Worm (Caenorhabditis elegans) whole organism, late embryonic: ENCODE results near the gene mogs-1.

ENCODE experiments used
- C38D4.7 ChIP-seq: fragments of 200-800 bp; sonication (Bioruptor generic); optimal IDR thresholded peaks from 2 replicates; lab custom pipeline; 2018; ENCODE audit warnings: mild to moderate bottlenecking, missing genetic modification characterization, moderate library complexity, missing compliant biosample characterization
- F13H6.1 ChIP-seq: sonication (generic microtip); optimal IDR thresholded peaks from 2 replicates; lab custom pipeline; 2016; ENCODE audit warnings: missing genetic modification characterization, missing compliant biosample characterization
- K02D7.2 ChIP-seq: sonication (generic microtip); optimal IDR thresholded peaks from 2 replicates; lab custom pipeline; 2017; ENCODE audit warnings: mild to moderate bottlenecking, missing genetic modification characterization, missing compliant biosample characterization
- T23F11.4 ChIP-seq: fragments of 200-800 bp; sonication (Bioruptor generic); optimal IDR thresholded peaks from 2 replicates; lab custom pipeline; 2018; ENCODE audit warnings: mild to moderate bottlenecking, missing genetic modification characterization, missing compliant biosample characterization
- ahr-1 ChIP-seq: sonication (generic microtip); optimal IDR thresholded peaks from 2 replicates; lab custom pipeline; 2016; ENCODE audit warnings: missing genetic modification characterization, missing compliant biosample characterization
- ama-1 ChIP-seq: fragments of 150-350 bp; optimal IDR thresholded peaks from 2 replicates; lab custom pipeline; 2014
- ceh-14 ChIP-seq: sonication (generic microtip); optimal IDR thresholded peaks from 2 replicates; lab custom pipeline; 2016; ENCODE audit warnings: missing genotype, missing genetic modification characterization, missing compliant biosample characterization
- ceh-18 ChIP-seq: sonication (generic microtip); optimal IDR thresholded peaks from 2 replicates; lab custom pipeline; 2016; ENCODE audit warnings: missing genetic modification characterization, missing compliant biosample characterization
- ceh-19 ChIP-seq: fragments of 200-800 bp; sonication (Bioruptor generic); optimal IDR thresholded peaks from 2 replicates; lab custom pipeline; 2018; ENCODE audit warnings: mild to moderate bottlenecking, missing genetic modification characterization, missing compliant biosample characterization
- ceh-2 ChIP-seq: sonication (generic microtip); optimal IDR thresholded peaks from 2 replicates; lab custom pipeline; 2016; ENCODE audit warnings: missing genotype, missing genetic modification characterization, missing compliant biosample characterization
- ceh-22 ChIP-seq: sonication (generic microtip); optimal IDR thresholded peaks from 2 replicates; lab custom pipeline; 2017; ENCODE audit warnings: missing biosample characterization, missing genetic modification characterization
- ceh-30 ChIP-seq: fragments of 150-350 bp; optimal IDR thresholded peaks from 2 replicates; lab custom pipeline; 2014; ENCODE audit warnings: missing biosample characterization, missing genetic modification characterization
- ceh-31 ChIP-seq: sonication (generic microtip); optimal IDR thresholded peaks from 2 replicates; lab custom pipeline; 2016; ENCODE audit warnings: missing genetic modification characterization, missing compliant biosample characterization
- ceh-34 ChIP-seq: sonication (generic microtip); optimal IDR thresholded peaks from 2 replicates; lab custom pipeline; 2016; ENCODE audit warnings: mild to moderate bottlenecking, missing genetic modification characterization, missing compliant biosample characterization
- ceh-6 ChIP-seq: fragments of 200-800 bp; sonication (Bioruptor generic); optimal IDR thresholded peaks from 2 replicates; lab custom pipeline; 2018; ENCODE audit warnings: mild to moderate bottlenecking, missing genetic modification characterization, missing compliant biosample characterization
- ceh-9 ChIP-seq: sonication (generic microtip); optimal IDR thresholded peaks from 2 replicates; lab custom pipeline; 2016; ENCODE audit warnings: mild to moderate bottlenecking, missing genetic modification characterization, inconsistent platforms, missing compliant biosample characterization
- che-1 ChIP-seq: sonication (generic microtip); optimal IDR thresholded peaks from 2 replicates; lab custom pipeline; 2016; ENCODE audit warnings: mild to moderate bottlenecking, missing genetic modification characterization, missing compliant biosample characterization
- dve-1 ChIP-seq: sonication (generic microtip); optimal IDR thresholded peaks from 2 replicates; lab custom pipeline; 2017; ENCODE audit warnings: antibody characterized with exemption, mild to moderate bottlenecking, missing genetic modification characterization, missing compliant biosample characterization
- elt-2 ChIP-seq: sonication (generic microtip); optimal IDR thresholded peaks from 2 replicates; lab custom pipeline; 2016; ENCODE audit warnings: missing genetic modification reagents, missing genetic modification characterization, missing compliant biosample characterization
- ets-4 ChIP-seq: sonication (generic microtip); optimal IDR thresholded peaks from 2 replicates; lab custom pipeline; 2016; ENCODE audit warnings: missing genetic modification characterization, missing compliant biosample characterization
- eyg-1 ChIP-seq: sonication (generic microtip); optimal IDR thresholded peaks from 2 replicates; lab custom pipeline; 2016; ENCODE audit warnings: missing genotype, missing genetic modification characterization, missing compliant biosample characterization
- fax-1 ChIP-seq: sonication (generic microtip); optimal IDR thresholded peaks from 2 replicates; lab custom pipeline; 2016; ENCODE audit warnings: missing genotype, missing genetic modification characterization, missing compliant biosample characterization
- fkh-10 ChIP-seq: fragments of 150-350 bp; optimal IDR thresholded peaks from 2 replicates; lab custom pipeline; 2014; ENCODE audit warnings: missing biosample characterization, missing genetic modification reagents, missing genetic modification characterization
- gmeb-2 ChIP-seq: sonication (generic microtip); optimal IDR thresholded peaks from 2 replicates; lab custom pipeline; 2016; ENCODE audit warnings: missing genetic modification characterization, inconsistent platforms, missing compliant biosample characterization
- hlh-13 ChIP-seq: fragments of 200-800 bp; sonication (Bioruptor generic); optimal IDR thresholded peaks from 2 replicates; lab custom pipeline; 2018; ENCODE audit warnings: mild to moderate bottlenecking, missing genetic modification characterization, missing compliant biosample characterization
- hlh-15 ChIP-seq: sonication (generic microtip); optimal IDR thresholded peaks from 2 replicates; lab custom pipeline; 2016; ENCODE audit warnings: missing genetic modification characterization, missing compliant biosample characterization
- hlh-8 ChIP-seq: sonication (generic microtip); optimal IDR thresholded peaks from 2 replicates; lab custom pipeline; 2016; ENCODE audit warnings: missing genotype, missing genetic modification characterization, missing compliant biosample characterization
- lin-11 ChIP-seq: fragments of 200-800 bp; sonication (Bioruptor generic); optimal IDR thresholded peaks from 2 replicates; lab custom pipeline; 2018; ENCODE audit warnings: mild to moderate bottlenecking, missing genetic modification characterization, missing compliant biosample characterization
- madf-2 ChIP-seq: sonication (generic microtip); optimal IDR thresholded peaks from 2 replicates; lab custom pipeline; 2017; ENCODE audit warnings: missing genetic modification characterization, missing compliant biosample characterization
- mec-3 ChIP-seq: sonication (generic microtip); optimal IDR thresholded peaks from 2 replicates; lab custom pipeline; 2016; ENCODE audit warnings: borderline replicate concordance, missing genetic modification characterization, missing compliant biosample characterization
- nfya-1 ChIP-seq: sonication (generic microtip); optimal IDR thresholded peaks from 2 replicates; lab custom pipeline; 2017; ENCODE audit warnings: missing genetic modification characterization, mild to moderate bottlenecking, missing compliant biosample characterization, antibody characterized with exemption, moderate library complexity
- nhr-232 ChIP-seq: sonication (generic microtip); optimal IDR thresholded peaks from 2 replicates; lab custom pipeline; 2016; ENCODE audit warnings: missing genetic modification characterization, missing compliant biosample characterization
- npax-4 ChIP-seq: sonication (generic microtip); optimal IDR thresholded peaks from 2 replicates; lab custom pipeline; 2016; ENCODE audit warnings: missing genetic modification characterization, missing compliant biosample characterization
- odd-2 ChIP-seq: sonication (generic microtip); optimal IDR thresholded peaks from 2 replicates; lab custom pipeline; 2017; ENCODE audit warnings: antibody characterized with exemption, mild to moderate bottlenecking, missing genetic modification characterization, missing compliant biosample characterization
- pag-3 ChIP-seq: sonication (generic microtip); optimal IDR thresholded peaks from 2 replicates; lab custom pipeline; 2016; ENCODE audit warnings: missing compliant biosample characterization, missing genetic modification characterization, borderline replicate concordance
- pax-1 ChIP-seq: fragments of 150-350 bp; optimal IDR thresholded peaks from 2 replicates; lab custom pipeline; 2014; ENCODE audit warnings: missing biosample characterization, missing genetic modification characterization
- pha-2 ChIP-seq: sonication (generic microtip); optimal IDR thresholded peaks from 2 replicates; lab custom pipeline; 2017; ENCODE audit warnings: mild to moderate bottlenecking, missing genetic modification characterization, missing compliant biosample characterization
- pros-1 ChIP-seq: fragments of 150-350 bp; optimal IDR thresholded peaks from 2 replicates; lab custom pipeline; 2014; ENCODE audit warnings: missing biosample characterization, missing genetic modification reagents, missing genetic modification characterization
- ref-2 ChIP-seq: sonication (generic microtip); optimal IDR thresholded peaks from 2 replicates; lab custom pipeline; 2016; ENCODE audit warnings: missing genetic modification characterization, missing compliant biosample characterization
- rnt-1 ChIP-seq: sonication (generic microtip); optimal IDR thresholded peaks from 2 replicates; lab custom pipeline; 2016; ENCODE audit warnings: missing genetic modification characterization, missing compliant biosample characterization
- sox-2 ChIP-seq: fragments of 200-800 bp; sonication (Bioruptor generic); IDR thresholded peaks from 2 replicates; pipeline ENCODE4 v1.3.6; 2022; ENCODE audit warnings: missing genetic modification reagents, missing genetic modification characterization, missing compliant biosample characterization
- tbx-2 ChIP-seq: sonication (generic microtip); optimal IDR thresholded peaks from 2 replicates; lab custom pipeline; 2016; ENCODE audit warnings: missing genetic modification characterization, missing compliant biosample characterization
- tbx-7 ChIP-seq: sonication (generic microtip); optimal IDR thresholded peaks from 2 replicates; lab custom pipeline; 2016; ENCODE audit warnings: missing genotype, missing genetic modification characterization, missing compliant biosample characterization
- unc-42 ChIP-seq: sonication (generic microtip); optimal IDR thresholded peaks from 2 replicates; lab custom pipeline; 2016; ENCODE audit warnings: missing genotype, missing genetic modification characterization, missing compliant biosample characterization
- unc-55 ChIP-seq: sonication (generic microtip); optimal IDR thresholded peaks from 2 replicates; lab custom pipeline; 2017; ENCODE audit warnings: missing biosample characterization, missing genetic modification reagents, missing genetic modification characterization
- unc-86 ChIP-seq: sonication (generic microtip); optimal IDR thresholded peaks from 2 replicates; lab custom pipeline; 2016; ENCODE audit warnings: missing genetic modification characterization, missing compliant biosample characterization
- zip-5 ChIP-seq: sonication (generic microtip); optimal IDR thresholded peaks from 2 replicates; lab custom pipeline; 2016; ENCODE audit warnings: missing genetic modification characterization, missing compliant biosample characterization

mogs-1 gene

ce11 chrIV:11027560-11027959 lies 5.8 kb upstream of the mogs-1 start (continued):
- peak; percentile 77 for TF ChIP-seq pros-1 (tag; lab: Kevin White, UChicago)
- TF ChIP-seq sox-2 = 0 out of 2 replicates have a peak, but pooled peaks have one; percentile 23
- peak; percentile 21 for TF ChIP-seq elt-2 (tag; lab: Kevin White, UChicago)
- TF ChIP-seq ceh-22 (tag; lab: Kevin White, UChicago) = no peak
- TF ChIP-seq hlh-8 = no peak
- peak; percentile 66 for TF ChIP-seq ref-2 (tag; lab: Kevin White, UChicago)
- TF ChIP-seq dve-1 (tag; lab: Kevin White, UChicago) = peak; percentile 6
- peak; percentile 92 for TF ChIP-seq unc-55 (GFP tag; lab: Kevin White, UChicago)
- peak; percentile 69 for TF ChIP-seq ama-1 (lab: Kevin White, UChicago)
- peak; percentile 77 for TF ChIP-seq pax-1
- peak; percentile 51 for TF ChIP-seq ceh-34 (tag; lab: Kevin White, UChicago)
- peak; percentile 77 for TF ChIP-seq nfya-1
- TF ChIP-seq eyg-1 (tag; lab: Kevin White, UChicago) = no peak

ce11 chrIV:11026648-11027047 lies 4.9 kb upstream of the mogs-1 start:
- TF ChIP-seq unc-86 (tag; lab: Kevin White, UChicago) = no peak
- peak; percentile 6 for TF ChIP-seq unc-55 (GFP tag; lab: Kevin White, UChicago)

ce11 chrIV:11025941-11026340 lies 4.2 kb upstream of the mogs-1 start:
- peak; percentile 84 for TF ChIP-seq odd-2 (tag; lab: Kevin White, UChicago)
- TF ChIP-seq ceh-14 (tag; lab: Kevin White, UChicago) = peak; percentile 86
- peak; percentile 97 for TF ChIP-seq unc-86 (tag; lab: Kevin White, UChicago)
- TF ChIP-seq hlh-8 = peak; percentile 96
- peak; percentile 97 for TF ChIP-seq madf-2 (tag; lab: Kevin White, UChicago)
- peak; percentile 97 for TF ChIP-seq pha-2 (tag; lab: Kevin White, UChicago)
- TF ChIP-seq hlh-13 (GFP tag; lab: Kevin White, UChicago) = peak; percentile 98
- TF ChIP-seq ceh-19 (GFP tag; lab: Kevin White, UChicago) = peak; percentile 98
- TF ChIP-seq tbx-2 (tag; lab: Kevin White, UChicago) = peak; percentile 98
- peak; percentile 95 for TF ChIP-seq ceh-2 (tag; lab: Kevin White, UChicago)
- peak; percentile 98 for TF ChIP-seq T23F11.4 (GFP tag; lab: Kevin White, UChicago)
- TF ChIP-seq ceh-6 = peak; percentile 99
- TF ChIP-seq C38D4.7 (GFP tag; lab: Kevin White, UChicago) = peak; percentile 96
- no peak for TF ChIP-seq unc-55 (GFP tag; lab: Kevin White, UChicago)
- TF ChIP-seq tbx-7 = peak; percentile 89
- TF ChIP-seq rnt-1 (tag; lab: Kevin White, UChicago) = peak; percentile 96
- TF ChIP-seq npax-4 = peak; percentile 95
- peak; percentile 86 for TF ChIP-seq ama-1 (lab: Kevin White, UChicago)
- TF ChIP-seq ref-2 (tag; lab: Kevin White, UChicago) = peak; percentile 99
- TF ChIP-seq ceh-18 (tag; lab: Kevin White, UChicago) = peak; percentile 87
- TF ChIP-seq lin-11 (tag; lab: Kevin White, UChicago) = peak; percentile 95
- peak; percentile 92 for TF ChIP-seq ceh-30 (tag; lab: Kevin White, UChicago)
- TF ChIP-seq fax-1 (tag; lab: Kevin White, UChicago) = peak; percentile 99
- TF ChIP-seq pros-1 (tag; lab: Kevin White, UChicago) = no peak
- peak; percentile 99 for TF ChIP-seq gmeb-2 (tag; lab: Kevin White, UChicago)
- peak; percentile 92 for TF ChIP-seq mec-3 (tag; lab: Kevin White, UChicago)
- peak; percentile 96 for TF ChIP-seq ceh-9 (tag; lab: Kevin White, UChicago)
- peak; percentile 99 for TF ChIP-seq elt-2 (tag; lab: Kevin White, UChicago)
- peak; percentile 97 for TF ChIP-seq ahr-1
- peak; percentile 88 for TF ChIP-seq zip-5 (tag; lab: Kevin White, UChicago)
- peak; percentile 95 for TF ChIP-seq ceh-22 (tag; lab: Kevin White, UChicago)
- TF ChIP-seq hlh-15 (tag; lab: Kevin White, UChicago) = peak; percentile 91
- peak; percentile 98 for TF ChIP-seq nhr-232
- TF ChIP-seq che-1 (tag; lab: Kevin White, UChicago) = peak; percentile 97
- TF ChIP-seq ets-4 = peak; percentile 62
- peak; percentile 83 for TF ChIP-seq F13H6.1 (tag; lab: Kevin White, UChicago)
- peak; percentile 98 for TF ChIP-seq ceh-34 (tag; lab: Kevin White, UChicago)
- peak; percentile 98 for TF ChIP-seq K02D7.2 (tag; lab: Kevin White, UChicago)
- TF ChIP-seq pag-3 (tag; lab: Kevin White, UChicago) = peak; percentile 91
- peak; percentile 83 for TF ChIP-seq ceh-31 (tag; lab: Kevin White, UChicago)
- TF ChIP-seq fkh-10 (GFP tag; lab: Kevin White, UChicago) = peak; percentile 90
- peak; percentile 72 for TF ChIP-seq unc-42
- TF ChIP-seq nfya-1 = peak; percentile 84
- TF ChIP-seq sox-2 = peak; percentile 97
- peak; percentile 59 for TF ChIP-seq dve-1 (tag; lab: Kevin White, UChicago)
- peak; percentile 32 for TF ChIP-seq pax-1
